Worm (Caenorhabditis elegans) whole organism, young adult: Measurements from ENCODE around the gene btb-10.

Experiments used
- B0261.1 ChIP-seq: sonication (generic microtip); optimal IDR thresholded peaks from 2 replicates; lab custom pipeline; 2016; ENCODE audit warnings: mild to moderate bottlenecking, missing genetic modification characterization, moderate library complexity, missing compliant biosample characterization
- D2030.7 ChIP-seq: fragments of 200-800 bp; sonication (Bioruptor generic); IDR thresholded peaks from 2 replicates; pipeline ENCODE4 v1.3.6; 2022; ENCODE audit warnings: missing genetic modification reagents, missing genetic modification characterization, missing compliant biosample characterization
- F22D6.2 ChIP-seq: sonication (generic microtip); optimal IDR thresholded peaks from 2 replicates; lab custom pipeline; 2016; ENCODE audit warnings: mild to moderate bottlenecking, missing genetic modification characterization, missing compliant biosample characterization
- F23B12.7 ChIP-seq: sonication (generic microtip); optimal IDR thresholded peaks from 2 replicates; lab custom pipeline; 2017; ENCODE audit warnings: missing genetic modification characterization, mild to moderate bottlenecking, missing compliant biosample characterization, antibody characterized with exemption, moderate library complexity; ENCODE audit not compliant: insufficient read depth
- F39B2.1 ChIP-seq: fragments of 200-800 bp; sonication (Bioruptor generic); IDR thresholded peaks from 2 replicates; pipeline ENCODE4 v1.3.6; 2022; ENCODE audit warnings: missing genetic modification reagents, missing genetic modification characterization, missing compliant biosample characterization
- F49E8.2 ChIP-seq: sonication (generic microtip); optimal IDR thresholded peaks from 3 replicates; lab custom pipeline; 2017; ENCODE audit warnings: missing genetic modification characterization, mild to moderate bottlenecking, missing compliant biosample characterization, antibody characterized with exemption, moderate library complexity; ENCODE audit not compliant: insufficient read depth
- F57C9.4 ChIP-seq: sonication (generic microtip); optimal IDR thresholded peaks from 2 replicates; lab custom pipeline; 2017; ENCODE audit warnings: mild to moderate bottlenecking, missing genetic modification characterization, missing compliant biosample characterization
- K12H6.12 ChIP-seq: fragments of 200-800 bp; sonication (Bioruptor generic); optimal IDR thresholded peaks from 2 replicates; lab custom pipeline; 2018; ENCODE audit warnings: mild to moderate bottlenecking, missing genetic modification characterization, missing compliant biosample characterization
- Y79H2A.3 ChIP-seq: fragments of 200-800 bp; sonication (Bioruptor generic); conservative IDR thresholded peaks from 2 replicates; pipeline ENCODE4 v1.3.6; 2022; ENCODE audit warnings: missing genetic modification reagents, missing genetic modification characterization, missing compliant biosample characterization
- attf-5 ChIP-seq: fragments of 200-800 bp; sonication (Bioruptor generic); optimal IDR thresholded peaks from 2 replicates; lab custom pipeline; 2018; ENCODE audit warnings: mild to moderate bottlenecking, missing genetic modification characterization, missing compliant biosample characterization
- attf-6 ChIP-seq: fragments of 200-800 bp; sonication (Bioruptor generic); IDR thresholded peaks from 2 replicates; pipeline ENCODE4 v1.3.6; 2022; ENCODE audit warnings: missing genetic modification reagents, missing genetic modification characterization, missing compliant biosample characterization
- ceh-27 ChIP-seq: fragments of 200-800 bp; sonication (Bioruptor generic); optimal IDR thresholded peaks from 2 replicates; lab custom pipeline; 2018; ENCODE audit warnings: mild to moderate bottlenecking, missing genetic modification characterization, moderate library complexity, missing compliant biosample characterization
- ceh-58 ChIP-seq: fragments of 200-800 bp; sonication (Bioruptor generic); IDR thresholded peaks from 2 replicates; pipeline ENCODE4 v1.3.6; 2022; ENCODE audit warnings: missing genetic modification characterization, missing compliant biosample characterization
- ceh-79 ChIP-seq: sonication (generic microtip); optimal IDR thresholded peaks from 2 replicates; lab custom pipeline; 2017; ENCODE audit warnings: mild to moderate bottlenecking, missing genetic modification characterization, missing compliant biosample characterization
- die-1 ChIP-seq: sonication (generic microtip); optimal IDR thresholded peaks from 2 replicates; lab custom pipeline; 2016; ENCODE audit warnings: missing genotype, mild to moderate bottlenecking, missing genetic modification characterization, missing compliant biosample characterization
- him-1 ChIP-seq: sonication (generic microtip); optimal IDR thresholded peaks from 2 replicates; lab custom pipeline; 2016; ENCODE audit warnings: missing genotype, missing genetic modification reagents, missing genetic modification characterization, missing compliant biosample characterization
- hlh-26 ChIP-seq: fragments of 200-800 bp; sonication (Bioruptor generic); conservative IDR thresholded peaks from 2 replicates; pipeline ENCODE4 v1.3.6; 2022; ENCODE audit warnings: missing genetic modification reagents, missing genetic modification characterization, missing compliant biosample characterization
- hmg-1.2 ChIP-seq: fragments of 200-800 bp; sonication (Bioruptor generic); IDR thresholded peaks from 2 replicates; pipeline ENCODE4 v1.3.6; 2022; ENCODE audit warnings: missing genetic modification reagents, missing genetic modification characterization, missing compliant biosample characterization
- lin-40 ChIP-seq: sonication (generic microtip); optimal IDR thresholded peaks from 2 replicates; lab custom pipeline; 2016; ENCODE audit warnings: missing genetic modification characterization, mild to moderate bottlenecking, missing compliant biosample characterization, missing genotype, missing genetic modification reagents
- lin-54 ChIP-seq: fragments of 200-800 bp; sonication (Bioruptor generic); optimal IDR thresholded peaks from 2 replicates; lab custom pipeline; 2018; ENCODE audit warnings: mild to moderate bottlenecking, missing genetic modification characterization, missing compliant biosample characterization
- madf-6 ChIP-seq: fragments of 200-800 bp; sonication (Bioruptor generic); IDR thresholded peaks from 2 replicates; pipeline ENCODE4 v1.3.6; 2022; ENCODE audit warnings: missing genetic modification reagents, missing genetic modification characterization, missing compliant biosample characterization
- madf-8 ChIP-seq: fragments of 200-800 bp; sonication (Bioruptor generic); conservative IDR thresholded peaks from 2 replicates; pipeline ENCODE4 v1.3.6; 2022; ENCODE audit warnings: missing genetic modification reagents, missing genetic modification characterization, missing compliant biosample characterization
- nfya-2 ChIP-seq: fragments of 200-800 bp; sonication (Bioruptor generic); IDR thresholded peaks from 2 replicates; pipeline ENCODE4 v1.3.6; 2022; ENCODE audit warnings: missing genetic modification reagents, missing genetic modification characterization, missing compliant biosample characterization
- nhr-27 ChIP-seq: fragments of 200-800 bp; sonication (Bioruptor generic); optimal IDR thresholded peaks from 2 replicates; lab custom pipeline; 2018; ENCODE audit warnings: mild to moderate bottlenecking, missing genetic modification characterization, moderate library complexity, missing compliant biosample characterization
- nhr-90 ChIP-seq: sonication (generic microtip); optimal IDR thresholded peaks from 2 replicates; lab custom pipeline; 2016; ENCODE audit warnings: missing genotype, mild to moderate bottlenecking, missing genetic modification characterization, missing compliant biosample characterization
- rpc-1 ChIP-seq, 2 experiments: fragments of 150-350 bp in 1 of 2; sonication (generic microtip) in 1 of 2; optimal IDR thresholded peaks; 2 replicates each; lab custom pipeline; 2014 to 2018; ENCODE audit warnings: missing biosample characterization in 1 of 2, missing genetic modification characterization in 1 of 2, missing genetic modification reagents in 1 of 2, missing genotype in 1 of 2
- sdz-38 ChIP-seq: sonication (generic microtip); optimal IDR thresholded peaks from 2 replicates; lab custom pipeline; 2016; ENCODE audit warnings: missing genotype, missing genetic modification characterization, missing compliant biosample characterization
- snpc-3.4 ChIP-seq: sonication (generic microtip); optimal IDR thresholded peaks from 2 replicates; lab custom pipeline; 2017; ENCODE audit warnings: missing genetic modification characterization, mild to moderate bottlenecking, missing compliant biosample characterization, antibody characterized with exemption, moderate library complexity, missing genotype, missing genetic modification reagents
- somi-1 ChIP-seq: fragments of 200-800 bp; sonication (Bioruptor generic); optimal IDR thresholded peaks from 2 replicates; lab custom pipeline; 2018; ENCODE audit warnings: mild to moderate bottlenecking, missing genetic modification characterization, missing compliant biosample characterization
- tbp1 ChIP-seq: fragments of 200-800 bp; sonication (Bioruptor generic); optimal IDR thresholded peaks from 2 replicates; lab custom pipeline; 2018; ENCODE audit warnings: mild to moderate bottlenecking, missing genetic modification characterization, missing compliant biosample characterization
- zfh-2 ChIP-seq: fragments of 200-800 bp; sonication (Bioruptor generic); conservative IDR thresholded peaks from 2 replicates; pipeline ENCODE4 v1.3.6; 2022; ENCODE audit warnings: missing genetic modification reagents, missing genetic modification characterization, missing compliant biosample characterization

btb-10 gene

DNA sequence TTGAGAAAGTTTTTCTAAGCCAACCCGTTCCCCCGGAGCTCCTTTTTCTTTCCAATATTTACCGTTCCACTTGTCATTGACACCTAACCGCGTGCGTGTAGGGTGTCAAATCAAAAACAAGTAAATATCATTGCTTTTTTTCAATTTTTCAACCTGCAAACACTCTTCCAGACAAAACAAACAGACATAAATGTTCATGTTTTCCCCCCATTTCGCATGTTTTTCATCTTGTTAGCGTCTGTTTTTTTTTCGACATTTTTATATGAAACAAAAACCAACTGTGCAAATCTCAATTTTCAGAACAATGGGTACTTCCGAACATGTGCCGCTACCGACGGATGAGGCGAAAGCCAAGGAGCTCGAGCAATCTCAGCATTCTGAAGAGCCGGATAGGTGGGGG lies 31.1 kb upstream of the btb-10 start, which contains the start of gene snf-3 (continued):
- TF ChIP-seq F57C9.4 (tag; lab: Kevin White, UChicago): no peak

DNA sequence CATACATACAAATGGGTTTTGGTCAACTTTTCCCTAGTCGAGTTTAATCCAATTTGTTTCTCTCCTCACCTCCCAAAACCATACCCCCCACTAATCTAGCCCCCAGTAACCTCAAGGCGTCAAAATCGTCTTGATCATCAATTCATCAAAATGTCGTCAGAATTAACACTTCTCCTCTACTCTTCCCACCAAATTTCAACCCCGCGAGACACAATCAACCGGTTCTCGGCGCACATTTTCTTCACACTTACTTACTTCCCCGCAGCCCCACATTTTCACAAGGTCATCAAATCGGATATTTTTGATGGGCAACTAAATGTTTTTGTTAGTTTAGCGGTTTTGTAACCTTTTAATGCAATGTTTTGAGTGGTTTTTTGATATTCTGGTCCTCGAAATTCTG lies 30.1 kb upstream of the btb-10 start:
- no peak for TF ChIP-seq K12H6.12 (tag; lab: Kevin White, UChicago)
- TF ChIP-seq die-1 (tag; lab: Kevin White, UChicago): no peak
- no peak for TF ChIP-seq ceh-58 (GFP tag; lab: Robert Waterston, UW)
- TF ChIP-seq nhr-90 (tag; lab: Kevin White, UChicago): no peak
- no peak for TF ChIP-seq him-1 (tag; lab: Kevin White, UChicago)

DNA sequence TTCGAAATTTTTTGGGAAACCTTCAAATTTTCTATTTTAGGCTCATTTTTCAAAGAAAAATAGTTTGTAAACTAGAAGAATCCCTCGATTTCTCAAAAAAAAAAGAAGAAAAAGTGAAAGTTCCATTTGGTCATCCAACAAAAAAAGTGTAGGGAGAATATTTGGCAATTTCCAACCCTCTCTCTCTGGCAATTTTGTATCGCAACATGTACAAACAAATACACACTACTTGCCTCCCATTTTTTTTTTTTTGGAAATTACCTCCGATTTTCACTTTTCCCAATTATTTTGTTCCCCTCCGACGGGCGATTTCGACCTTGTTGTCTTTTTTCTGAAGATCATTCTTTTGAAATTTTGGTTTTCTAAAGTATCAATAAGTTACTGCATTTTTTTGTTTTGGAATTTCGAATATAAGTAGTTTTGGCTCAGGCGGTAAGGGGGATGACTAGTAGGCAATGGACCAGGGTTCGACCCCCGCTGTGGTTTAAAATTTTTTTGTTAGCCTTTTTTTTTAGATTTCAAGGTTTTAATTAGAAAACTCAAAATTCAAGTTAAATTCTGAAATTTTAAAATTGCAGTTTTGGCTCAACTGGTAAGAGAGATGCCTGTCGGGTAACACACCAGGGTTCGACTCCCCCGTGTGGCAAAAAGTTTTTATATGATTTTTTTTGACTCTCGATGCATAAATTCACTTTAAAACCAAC lies 28.1 kb upstream of the btb-10 start:
- TF ChIP-seq tbp1 (GFP tag; lab: Kevin White, UChicago): peak; percentile 70
- TF ChIP-seq F39B2.1 (GFP tag; lab: Robert Waterston, UW): no peak
- TF ChIP-seq rpc-1 (optimal IDR thresholded peaks at IDR 0.05; lab: Kevin White, UChicago): peak; percentile 25
- TF ChIP-seq rpc-1 (tag; optimal IDR thresholded peaks at IDR 0.05; lab: Kevin White, UChicago): peak; percentile 64
- no peak for TF ChIP-seq F22D6.2 (tag; lab: Kevin White, UChicago)
- TF ChIP-seq lin-54: no peak
- TF ChIP-seq B0261.1 (tag; lab: Kevin White, UChicago): peak; percentile 21
- TF ChIP-seq somi-1 (GFP tag; lab: Kevin White, UChicago): no peak
- no peak for TF ChIP-seq lin-40
- no peak for TF ChIP-seq F23B12.7 (tag; lab: Kevin White, UChicago)

DNA sequence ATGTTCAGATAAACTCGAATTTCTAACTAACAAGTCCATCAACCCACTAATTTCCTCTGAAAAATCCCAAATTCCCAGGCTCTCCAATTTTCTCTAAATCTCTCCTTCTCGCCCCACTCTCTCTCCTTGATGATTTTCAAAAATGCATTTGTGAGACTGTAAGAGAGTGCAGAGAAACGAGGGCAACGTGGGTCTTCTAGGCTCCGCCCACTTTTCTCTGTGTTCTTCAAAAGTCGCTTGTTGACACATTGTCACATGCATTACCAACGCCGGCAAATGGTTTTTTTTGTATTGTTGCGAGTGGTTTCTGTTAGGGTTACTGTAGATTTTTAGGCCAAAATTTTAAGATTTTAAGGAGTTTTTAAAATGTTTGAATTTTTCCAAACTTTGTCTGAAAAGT lies 25.9 kb upstream of the btb-10 start:
- no peak for TF ChIP-seq nhr-27 (tag; lab: Kevin White, UChicago)
- TF ChIP-seq hmg-1.2 (GFP tag; lab: Robert Waterston, UW): 0 out of 2 replicates have a peak, but pooled peaks have one; percentile 19
- TF ChIP-seq ceh-27 (GFP tag; lab: Kevin White, UChicago): peak; percentile 35

ce11 chrII:1085546-1085945 lies 24.9 kb upstream of the btb-10 start:
- TF ChIP-seq tbp1 (GFP tag; lab: Kevin White, UChicago) (peak; percentile 67), madf-6 (GFP tag; lab: Robert Waterston, UW) (no peak), B0261.1 (tag; lab: Kevin White, UChicago) (peak; percentile 11), lin-40 (no peak), rpc-1 (optimal IDR thresholded peaks at IDR 0.05; lab: Kevin White, UChicago) (no peak), rpc-1 (tag; optimal IDR thresholded peaks at IDR 0.05; lab: Kevin White, UChicago) (peak; percentile 59)

DNA sequence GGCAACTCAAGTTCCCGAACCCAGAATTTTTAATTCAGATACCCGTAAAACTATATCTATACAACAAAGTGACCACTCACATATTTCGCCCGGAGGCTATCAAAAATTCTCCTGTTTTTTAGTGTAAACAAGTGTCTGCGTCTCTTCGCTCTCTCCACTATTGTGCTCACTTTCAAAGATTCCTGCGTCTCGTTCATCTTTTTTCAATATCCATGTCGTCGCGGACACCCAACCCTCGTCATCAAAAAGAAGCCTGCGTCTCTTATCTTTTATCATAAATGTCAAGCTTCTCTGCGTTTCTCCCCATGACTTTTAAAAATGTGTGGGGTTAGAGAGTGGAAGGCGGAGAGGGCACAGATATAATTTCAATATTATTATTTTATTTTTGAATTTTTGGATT lies 24.3 kb upstream of the btb-10 start:
- TF ChIP-seq sdz-38 (tag; lab: Kevin White, UChicago) (no peak), snpc-3.4 (tag; lab: Kevin White, UChicago) (no peak), lin-40 (no peak), nfya-2 (no peak), F22D6.2 (tag; lab: Kevin White, UChicago) (no peak), attf-5 (GFP tag; lab: Kevin White, UChicago) (no peak), hmg-1.2 (GFP tag; lab: Robert Waterston, UW) (peak; percentile 79; the same call in 1 of the 2 replicates), madf-6 (GFP tag; lab: Robert Waterston, UW) (no peak), madf-8 (no peak)

- TF ChIP-seq D2030.7 (no peak), hmg-1.2 (GFP tag; lab: Robert Waterston, UW) (no peak), F49E8.2 (tag; lab: Kevin White, UChicago) (no peak), Y79H2A.3 (GFP tag; lab: Robert Waterston, UW) (no peak), hlh-26 (GFP tag; lab: Robert Waterston, UW) (no peak), zfh-2 (GFP tag; lab: Robert Waterston, UW) (no peak), attf-6 (no peak), ceh-79 (tag; lab: Kevin White, UChicago) (no peak)
- TF ChIP-seq, all 124 proteins: peak for 0
Observed at ce11 chrII:1082859-1083258, 22.3 kb upstream of the btb-10 start, which contains the start of gene K02E7.1. Gene K02E7.1 (plus strand): TSS chrII:1083159.
